Fruit fly (Drosophila melanogaster) whole organism, embryonic: ENCODE measurements around the gene mRpL40.
A peak's percentile ranks its signal among the peaks of the same experiment; 100 is the strongest.

Experiments
- Asciz ChIP-seq: fragments of 200-800 bp; sonication (Bioruptor generic); optimal IDR thresholded peaks from 2 replicates; lab custom pipeline; 2017; ENCODE audit warnings: missing biosample characterization, mild to moderate bottlenecking, missing genetic modification characterization, missing genetic modification reagents
- CG10267 ChIP-seq: fragments of 200-800 bp; sonication (Bioruptor generic); optimal IDR thresholded peaks from 2 replicates; lab custom pipeline; 2018; ENCODE audit warnings: missing biosample characterization, mild to moderate bottlenecking, missing genetic modification characterization, moderate library complexity
- CG11504 ChIP-seq: fragments of 200-800 bp; sonication (Bioruptor generic); optimal IDR thresholded peaks from 3 replicates; lab custom pipeline; 2019; ENCODE audit warnings: missing biosample characterization, mild to moderate bottlenecking, missing genetic modification characterization, moderate library complexity
- CG12659 ChIP-seq: fragments of 200-800 bp; sonication (Bioruptor generic); optimal IDR thresholded peaks from 3 replicates; lab custom pipeline; 2017; ENCODE audit warnings: mild to moderate bottlenecking, missing biosample characterization, missing genetic modification reagents, missing genetic modification characterization
- CG16813 ChIP-seq: fragments of 200-800 bp; sonication (Bioruptor generic); IDR thresholded peaks from 3 replicates; pipeline ENCODE4 v1.3.6; 2022; ENCODE audit warnings: missing biosample characterization, missing genetic modification characterization; ENCODE audit not compliant: partially characterized antibody
- CG17359 ChIP-seq: fragments of 200-800 bp; sonication (Bioruptor generic); optimal IDR thresholded peaks from 3 replicates; lab custom pipeline; 2018; ENCODE audit warnings: missing biosample characterization, mild to moderate bottlenecking, missing genetic modification characterization, moderate library complexity
- CG17361 ChIP-seq: fragments of 200-800 bp; sonication (Bioruptor generic); IDR thresholded peaks from 3 replicates; pipeline ENCODE4 v1.3.6; 2022; ENCODE audit warnings: missing biosample characterization, missing genetic modification characterization
- CG4707 ChIP-seq: fragments of 200-800 bp; sonication (Bioruptor generic); optimal IDR thresholded peaks from 2 replicates; lab custom pipeline; 2018; ENCODE audit warnings: missing biosample characterization, mild to moderate bottlenecking, missing genetic modification characterization, moderate library complexity
- CG7372 ChIP-seq: fragments of 200-800 bp; sonication (Bioruptor generic); IDR thresholded peaks from 2 replicates; pipeline ENCODE4 v1.3.6; 2022; ENCODE audit warnings: missing biosample characterization, missing genetic modification characterization
- CTCF ChIP-seq: fragments of 200-800 bp; sonication (Bioruptor generic); optimal IDR thresholded peaks from 2 replicates; lab custom pipeline; 2017; ENCODE audit warnings: missing biosample characterization, mild to moderate bottlenecking, missing genetic modification characterization, moderate library complexity
- D19A ChIP-seq: fragments of 200-800 bp; optimal IDR thresholded peaks from 3 replicates; lab custom pipeline; 2019; ENCODE audit warnings: missing biosample characterization, mild to moderate bottlenecking, missing genetic modification characterization, moderate library complexity
- Dll ChIP-seq: fragments of 200-800 bp; sonication (Bioruptor generic); IDR thresholded peaks from 4 replicates; pipeline ENCODE4 v1.3.6; 2022; ENCODE audit warnings: missing biosample characterization, missing genetic modification characterization; ENCODE audit not compliant: partially characterized antibody
- Doc3 ChIP-seq: fragments of 200-800 bp; sonication (Bioruptor generic); IDR thresholded peaks from 3 replicates; pipeline ENCODE4 v1.3.6; 2022; ENCODE audit warnings: missing biosample characterization, missing genetic modification characterization; ENCODE audit not compliant: partially characterized antibody
- Dp ChIP-seq: fragments of 200-800 bp; sonication (Bioruptor generic); optimal IDR thresholded peaks from 2 replicates; lab custom pipeline; 2018; ENCODE audit warnings: missing biosample characterization, mild to moderate bottlenecking, missing genetic modification characterization, moderate library complexity
- Dref ChIP-seq: fragments of 200-800 bp; sonication (Bioruptor generic); IDR thresholded peaks from 2 replicates; pipeline ENCODE4 v1.3.6; 2022; ENCODE audit warnings: missing biosample characterization, missing genetic modification characterization
- Ets97D ChIP-seq: fragments of 200-800 bp; sonication (Bioruptor generic); optimal IDR thresholded peaks from 3 replicates; lab custom pipeline; 2016; ENCODE audit warnings: missing biosample characterization, missing genetic modification characterization
- HLH4C ChIP-seq: fragments of 200-800 bp; sonication (Bioruptor generic); IDR thresholded peaks from 3 replicates; pipeline ENCODE4 v1.3.6; 2022; ENCODE audit warnings: missing biosample characterization, missing genetic modification characterization; ENCODE audit not compliant: partially characterized antibody
- MESR4 ChIP-seq: fragments of 200-800 bp; sonication (Bioruptor generic); optimal IDR thresholded peaks from 2 replicates; lab custom pipeline; 2018; ENCODE audit warnings: missing biosample characterization, mild to moderate bottlenecking, missing genetic modification characterization, moderate library complexity
- Opbp ChIP-seq: fragments of 200-800 bp; sonication (Bioruptor generic); IDR thresholded peaks from 3 replicates; pipeline ENCODE4 v1.3.6; 2022; ENCODE audit warnings: missing biosample characterization, missing genetic modification characterization; ENCODE audit not compliant: partially characterized antibody
- Pdp1 ChIP-seq, 2 experiments: fragments of 200-800 bp; sonication (Bioruptor generic); optimal IDR thresholded peaks; 3 replicates each; lab custom pipeline; 2016; ENCODE audit warnings: missing biosample characterization in 2 of 2, missing genetic modification characterization in 2 of 2, mild to moderate bottlenecking in 1 of 2, moderate library complexity in 1 of 2
- Scr ChIP-seq: fragments of 200-800 bp; sonication (Bioruptor generic); IDR thresholded peaks from 2 replicates; pipeline ENCODE4 v1.3.6; 2022; ENCODE audit warnings: missing biosample characterization, missing genetic modification characterization; ENCODE audit not compliant: partially characterized antibody
- Ssrp ChIP-seq: fragments of 200-800 bp; sonication (Bioruptor generic); optimal IDR thresholded peaks from 2 replicates; lab custom pipeline; 2018; ENCODE audit warnings: missing biosample characterization, mild to moderate bottlenecking, missing genetic modification characterization, moderate library complexity
- YL-1 ChIP-seq: fragments of 200-800 bp; sonication (Bioruptor generic); optimal IDR thresholded peaks from 3 replicates; lab custom pipeline; 2017; ENCODE audit warnings: missing biosample characterization, mild to moderate bottlenecking, missing genetic modification characterization
- al ChIP-seq: fragments of 200-800 bp; sonication (Bioruptor generic); IDR thresholded peaks from 2 replicates; pipeline ENCODE4 v1.3.6; 2022; ENCODE audit warnings: missing biosample characterization, missing genetic modification characterization
- bbx ChIP-seq: fragments of 200-800 bp; sonication (Bioruptor generic); IDR thresholded peaks from 2 replicates; pipeline ENCODE4 v1.3.6; 2022; ENCODE audit warnings: missing biosample characterization, missing genetic modification characterization; ENCODE audit not compliant: partially characterized antibody
- bigmax ChIP-seq: fragments of 200-800 bp; sonication (Bioruptor generic); optimal IDR thresholded peaks from 2 replicates; lab custom pipeline; 2018; ENCODE audit warnings: missing biosample characterization, mild to moderate bottlenecking, missing genetic modification characterization
- cg ChIP-seq: fragments of 200-800 bp; sonication (Bioruptor generic); optimal IDR thresholded peaks from 3 replicates; lab custom pipeline; 2019; ENCODE audit warnings: missing biosample characterization, mild to moderate bottlenecking, missing genetic modification characterization, moderate library complexity
- en ChIP-seq: fragments of 200-800 bp; sonication (Bioruptor generic); optimal IDR thresholded peaks from 2 replicates; lab custom pipeline; 2016; ENCODE audit warnings: missing biosample characterization, missing genetic modification characterization
- ewg ChIP-seq: fragments of 200-800 bp; sonication (Bioruptor generic); optimal IDR thresholded peaks from 3 replicates; lab custom pipeline; 2017; ENCODE audit warnings: mild to moderate bottlenecking, missing biosample characterization, missing genetic modification reagents, missing genetic modification characterization
- jumu ChIP-seq: fragments of 200-800 bp; sonication (Bioruptor generic); optimal IDR thresholded peaks from 3 replicates; lab custom pipeline; 2016; ENCODE audit warnings: missing biosample characterization, missing genetic modification characterization
- onecut ChIP-seq: fragments of 200-800 bp; sonication (Bioruptor generic); IDR thresholded peaks from 2 replicates; pipeline ENCODE4 v1.3.6; 2022; ENCODE audit warnings: missing biosample characterization, missing genetic modification characterization
- p53 ChIP-seq: fragments of 200-800 bp; sonication (Bioruptor generic); optimal IDR thresholded peaks from 2 replicates; lab custom pipeline; 2016; ENCODE audit warnings: missing biosample characterization, missing genetic modification characterization
- pzg ChIP-seq: fragments of 200-800 bp; sonication (Bioruptor generic); optimal IDR thresholded peaks from 3 replicates; lab custom pipeline; 2018; ENCODE audit warnings: missing biosample characterization, mild to moderate bottlenecking, missing genetic modification characterization, moderate library complexity
- rib ChIP-seq: fragments of 200-800 bp; sonication (Bioruptor generic); IDR thresholded peaks from 2 replicates; pipeline ENCODE4 v1.3.6; 2022; ENCODE audit warnings: missing biosample characterization, missing genetic modification characterization
- sna ChIP-seq: fragments of 200-800 bp; sonication (Bioruptor generic); IDR thresholded peaks from 2 replicates; pipeline ENCODE4 v1.3.6; 2022; ENCODE audit warnings: missing biosample characterization, missing genetic modification characterization; ENCODE audit not compliant: partially characterized antibody
- stwl ChIP-seq: fragments of 200-800 bp; sonication (Bioruptor generic); optimal IDR thresholded peaks from 3 replicates; lab custom pipeline; 2018; ENCODE audit warnings: missing biosample characterization, mild to moderate bottlenecking, missing genetic modification characterization, moderate library complexity
- toy ChIP-seq: fragments of 200-800 bp; sonication (Bioruptor generic); IDR thresholded peaks from 2 replicates; pipeline ENCODE4 v1.3.6; 2022; ENCODE audit warnings: missing biosample characterization, missing genetic modification characterization
- trem ChIP-seq: fragments of 200-800 bp; optimal IDR thresholded peaks from 3 replicates; lab custom pipeline; 2019; ENCODE audit warnings: missing biosample characterization, mild to moderate bottlenecking, missing genetic modification characterization, moderate library complexity
- unc-4 ChIP-seq: fragments of 200-800 bp; sonication (Bioruptor generic); IDR thresholded peaks from 2 replicates; pipeline ENCODE4 v1.3.6; 2022; ENCODE audit warnings: missing biosample characterization, missing genetic modification characterization; ENCODE audit not compliant: partially characterized antibody
- usp ChIP-seq: fragments of >200 bp; optimal IDR thresholded peaks from 2 replicates; lab custom pipeline; 2017; ENCODE audit warnings: missing biosample characterization, missing genetic modification characterization
- wdn ChIP-seq: fragments of 200-800 bp; sonication (Bioruptor generic); IDR thresholded peaks from 2 replicates; pipeline ENCODE4 v1.3.6; 2022; ENCODE audit warnings: missing biosample characterization, missing genetic modification characterization
- wor ChIP-seq: fragments of 200-800 bp; sonication (Bioruptor generic); IDR thresholded peaks from 2 replicates; pipeline ENCODE4 v1.3.6; 2022; ENCODE audit warnings: missing biosample characterization, missing genetic modification characterization
- zf30C ChIP-seq: fragments of 200-800 bp; sonication (Bioruptor generic); optimal IDR thresholded peaks from 3 replicates; lab custom pipeline; 2018; ENCODE audit warnings: missing biosample characterization, mild to moderate bottlenecking, missing genetic modification characterization

Gene mRpL40

dm6 chr3R:11407733-11408134 is at the start of gene mRpL40 (continued):
- no peak for TF ChIP-seq ewg (GFP tag; lab: Kevin White, UChicago)
- peak in 1 of 2 experiments; percentile 98 for TF ChIP-seq Pdp1 (GFP tag; optimal IDR thresholded peaks at IDR 0.05; lab: Kevin White, UChicago)
- peak; percentile 42; the same call in 1 of the 2 replicates for TF ChIP-seq bbx
- peak; percentile 66 for TF ChIP-seq pzg
- no peak for TF ChIP-seq al
- no peak for TF ChIP-seq jumu (GFP tag; lab: Kevin White, UChicago)
- no peak for TF ChIP-seq CG11504 (tag; lab: Kevin White, UChicago)
- TF ChIP-seq wdn (GFP tag; lab: Robert Waterston, UW): no peak
- peak; percentile 46 for TF ChIP-seq Scr
- peak; percentile 57; the same call in 1 of the 3 replicates for TF ChIP-seq Doc3 (GFP tag; lab: Robert Waterston, UW)
- TF ChIP-seq CG17359 (tag; lab: Kevin White, UChicago): no peak
- TF ChIP-seq stwl (tag; lab: Kevin White, UChicago): peak; percentile 81
- TF ChIP-seq Opbp (GFP tag; lab: Robert Waterston, UW): peak; percentile 32; the same call in 1 of the 3 replicates
- TF ChIP-seq MESR4: peak; percentile 74
- TF ChIP-seq CG10267: peak; percentile 31
- peak; percentile 42; the same call in 1 of the 2 replicates for TF ChIP-seq sna (GFP tag; lab: Robert Waterston, UW)
- no peak for TF ChIP-seq wor (GFP tag; lab: Robert Waterston, UW)
- TF ChIP-seq CG17361: no peak
- peak; percentile 78 for TF ChIP-seq Dref (GFP tag; lab: Robert Waterston, UW)
- TF ChIP-seq CG12659 (GFP tag; lab: Kevin White, UChicago): peak; percentile 21
- peak; percentile 45; the same call in 2 of the 3 replicates for TF ChIP-seq CG16813 (GFP tag; lab: Robert Waterston, UW)
- TF ChIP-seq YL-1: no peak
- TF ChIP-seq Asciz: no peak
- peak; percentile 49 for TF ChIP-seq unc-4
- no peak for TF ChIP-seq toy
- TF ChIP-seq CTCF: peak; percentile 27
- TF ChIP-seq Dp: peak; percentile 67
- peak; percentile 1 for TF ChIP-seq Ets97D (GFP tag; lab: Kevin White, UChicago)
- TF ChIP-seq CG7372: peak; percentile 86
- TF ChIP-seq rib (GFP tag; lab: Robert Waterston, UW): 0 out of 2 replicates have a peak, but pooled peaks have one; percentile 19
- TF ChIP-seq zf30C (GFP tag; lab: Kevin White, UChicago): no peak
- peak; percentile 43 for TF ChIP-seq trem (tag; lab: Kevin White, UChicago)
- TF ChIP-seq onecut (GFP tag; lab: Robert Waterston, UW): peak; percentile 39
- TF ChIP-seq Ssrp: no peak
- peak; percentile 71; the same call in 3 of the 4 replicates for TF ChIP-seq Dll (GFP tag; lab: Robert Waterston, UW)
- TF ChIP-seq cg (GFP tag; lab: Kevin White, UChicago): no peak
- peak; percentile 47; the same call in 1 of the 3 replicates for TF ChIP-seq HLH4C
- TF ChIP-seq usp (GFP tag; lab: Kevin White, UChicago): no peak
- TF ChIP-seq CG4707: no peak
- TF ChIP-seq bigmax (GFP tag; lab: Kevin White, UChicago): no peak
- no peak for TF ChIP-seq en (GFP tag; lab: Kevin White, UChicago)

- TF ChIP-seq p53 (GFP tag; lab: Kevin White, UChicago): no peak
- TF ChIP-seq D19A: peak; percentile 68
Measured at dm6 chr3R:11361906-11362305, 45.8 kb upstream of the mRpL40 start.
